Worm (Caenorhabditis elegans): ENCODE results near the gene symk-1.

The symk-1 gene

ce11 chrV:8609776-8610529 lies 39.8 kb downstream of the symk-1 start:
- TF ChIP-seq unc-62 (GFP tag; optimal IDR thresholded peaks at IDR 0.05): no peak

- TF ChIP-seq unc-62 (GFP tag; optimal IDR thresholded peaks at IDR 0.05): no peak
Observed at ce11 chrV:8610633-8611404, 40.7 kb downstream of the symk-1 start, which contains the start of gene fip-4. Gene fip-4 (minus strand): TSS chrV:8611268.

- TF ChIP-seq unc-62 (GFP tag; optimal IDR thresholded peaks at IDR 0.05): no peak
Observed at ce11 chrV:8615711-8616110, 45.6 kb downstream of the symk-1 start.

ce11 chrV:8618738-8619137 lies 48.6 kb downstream of the symk-1 start, which contains the start of gene grd-5:
Gene grd-5 (plus strand): TSS chrV:8619032.
- no peak for TF ChIP-seq unc-62 (GFP tag; optimal IDR thresholded peaks at IDR 0.05)

ce11 chrV:8621213-8621612 lies 51.1 kb downstream of the symk-1 start, which contains the start of gene idpc-2:
Gene idpc-2 (minus strand): TSS chrV:8621313.
- no peak for TF ChIP-seq unc-62 (GFP tag; optimal IDR thresholded peaks at IDR 0.05)

- TF ChIP-seq unc-62 (GFP tag; optimal IDR thresholded peaks at IDR 0.05): no peak
Observed at ce11 chrV:8622314-8622713, 52.2 kb downstream of the symk-1 start, which contains the start of gene F41E6.1. Gene F41E6.1 (plus strand): TSS chrV:8622614.

- TF ChIP-seq unc-62 (GFP tag; optimal IDR thresholded peaks at IDR 0.05): no peak
Observed at ce11 chrV:8623754-8624153, 53.6 kb downstream of the symk-1 start, which contains the start of gene F41E6.17. Gene F41E6.17 (plus strand): TSS chrV:8624101.

- TF ChIP-seq unc-62 (GFP tag; optimal IDR thresholded peaks at IDR 0.05): no peak
Observed at ce11 chrV:8626406-8626805, 56.3 kb downstream of the symk-1 start.

- TF ChIP-seq unc-62 (GFP tag; optimal IDR thresholded peaks at IDR 0.05): no peak
Observed at ce11 chrV:8627580-8627979, 57.5 kb downstream of the symk-1 start.

- no peak for TF ChIP-seq unc-62 (GFP tag; optimal IDR thresholded peaks at IDR 0.05)
Observed at ce11 chrV:8629029-8629428, 58.9 kb downstream of the symk-1 start, which contains the start of gene F41E6.12. Gene F41E6.12 (minus strand): TSS chrV:8629129.

Measured in whole organism, dauer.